Worm (Caenorhabditis elegans): ENCODE data around the gene rev-3.

rev-3 gene

DNA sequence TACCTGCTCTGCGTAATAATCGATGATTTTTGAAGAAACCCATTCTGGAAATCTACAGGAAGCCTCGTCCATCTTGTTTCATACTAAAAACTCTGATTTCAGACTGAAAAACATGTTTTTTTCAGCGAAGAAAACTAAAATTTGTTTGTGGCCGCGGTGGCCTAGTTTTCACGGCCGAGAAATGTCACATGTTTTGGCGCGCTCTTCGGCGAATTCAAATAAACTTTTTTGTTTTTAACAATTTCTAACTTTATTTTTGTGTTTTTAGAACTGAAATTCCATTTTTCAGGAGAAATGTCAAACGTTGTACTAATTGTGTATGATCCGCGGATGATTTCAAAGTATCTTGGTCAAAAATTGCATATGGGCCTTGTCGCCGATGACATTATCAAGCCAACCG, 12.5 kb upstream of the rev-3 start, which contains the start of the genes polq-1 and him-10:
Gene polq-1 (minus strand): TSS at position 190 of the 400 bp plus-strand sequence.
Gene him-10 (plus strand): TSS at position 290 of the 400 bp plus-strand sequence.
- no peak for TF ChIP-seq ceh-39 (tag; optimal IDR thresholded peaks at IDR 0.05)
- no peak for TF ChIP-seq tbx-8 (GFP tag; optimal IDR thresholded peaks at IDR 0.05)
- TF ChIP-seq unc-62 (GFP tag; optimal IDR thresholded peaks at IDR 0.05) = no peak
- TF ChIP-seq nhr-237 (tag; optimal IDR thresholded peaks at IDR 0.05) = no peak

- TF ChIP-seq ceh-43 (GFP tag; optimal IDR thresholded peaks at IDR 0.05) = no peak
- TF ChIP-seq ceh-39 (tag; optimal IDR thresholded peaks at IDR 0.05) = no peak
- no peak for TF ChIP-seq nhr-28 (tag; optimal IDR thresholded peaks at IDR 0.05)
- no peak for TF ChIP-seq ceh-83 (GFP tag; optimal IDR thresholded peaks at IDR 0.05)
Measured at ce11 chrIII:5798747-5799146, 8.3 kb upstream of the rev-3 start, which contains the start of gene ceh-10. Gene ceh-10, plus strand, starts transcription at chrIII:5799047.

DNA sequence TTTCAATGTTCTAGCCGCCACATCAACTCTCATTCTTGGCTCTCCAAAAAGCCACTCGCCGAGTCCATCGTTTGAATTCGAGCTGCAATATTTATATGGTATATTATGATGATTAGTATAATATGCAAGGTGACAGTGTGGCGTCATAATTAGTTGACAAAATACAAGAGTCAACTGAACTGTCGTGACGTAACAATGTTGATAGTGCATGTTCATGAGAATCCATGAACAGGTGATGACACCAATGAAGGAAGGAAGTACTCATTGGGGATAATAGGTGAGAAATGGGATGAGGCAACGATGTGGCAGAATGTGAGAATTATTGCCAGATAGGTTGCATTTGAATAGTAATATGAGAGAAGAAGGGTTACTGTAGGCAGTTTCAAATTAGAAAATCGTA, 4.5 kb upstream of the rev-3 start:
- TF ChIP-seq ces-1 (GFP tag; optimal IDR thresholded peaks at IDR 0.05) (no peak), zip-8 (tag; optimal IDR thresholded peaks at IDR 0.05) (peak; percentile 52), pha-4 (tag; optimal IDR thresholded peaks at IDR 0.05) (no peak), nhr-2 (tag; optimal IDR thresholded peaks at IDR 0.05) (peak; percentile 97)

DNA sequence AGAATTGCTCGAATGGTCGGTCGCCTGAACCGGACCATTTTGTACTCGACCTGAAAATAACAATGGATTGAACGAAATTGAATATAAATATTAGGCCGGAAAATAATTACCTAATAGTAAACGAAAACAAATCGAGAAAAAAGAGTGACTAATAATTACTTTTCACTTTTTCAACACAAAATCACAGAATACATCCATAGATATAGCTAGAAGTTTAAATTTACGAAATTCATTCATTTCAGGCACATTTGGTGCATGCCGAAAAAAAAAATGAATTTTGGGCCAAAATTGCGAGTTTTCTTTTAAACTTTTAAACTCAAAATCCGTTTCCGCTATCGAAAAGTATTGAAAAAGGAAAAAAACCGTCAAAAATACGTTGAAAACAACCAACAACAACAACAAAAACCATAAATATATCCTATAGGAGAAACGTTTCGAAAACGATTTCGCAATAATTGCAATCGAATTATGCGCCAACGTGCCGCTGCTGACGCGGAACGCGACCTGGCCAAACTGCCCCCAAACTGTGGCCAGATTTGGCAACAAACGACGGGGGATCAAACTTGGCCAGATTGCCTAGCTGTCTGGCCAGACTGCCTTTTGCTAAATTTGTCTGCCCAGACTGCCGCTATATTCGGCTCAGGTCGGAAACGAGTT, 5.0 kb downstream of the rev-3 start, which contains the start of gene Y37B11A.3:
Gene Y37B11A.3 (minus strand): TSS at position 51 of the 657 bp plus-strand sequence.
- no peak for TF ChIP-seq blmp-1 (tag; optimal IDR thresholded peaks at IDR 0.05)
- no peak for TF ChIP-seq elt-1 (tag; optimal IDR thresholded peaks at IDR 0.05; ENCODE audit: borderline replicate concordance, insufficient read depth)
- no peak for TF ChIP-seq nhr-2 (tag; optimal IDR thresholded peaks at IDR 0.05)
- peak; percentile 47 for TF ChIP-seq pha-4 (tag; optimal IDR thresholded peaks at IDR 0.05)
- no peak for TF ChIP-seq ceh-39 (tag; optimal IDR thresholded peaks at IDR 0.05)
- TF ChIP-seq flh-1 (GFP tag; optimal IDR thresholded peaks at IDR 0.05) = no peak
- TF ChIP-seq sem-2 (GFP tag; optimal IDR thresholded peaks at IDR 0.05) = no peak
- no peak for TF ChIP-seq bed-3 (GFP tag; optimal IDR thresholded peaks at IDR 0.05)
- TF ChIP-seq elt-3 (tag; optimal IDR thresholded peaks at IDR 0.05) = no peak
- no peak for TF ChIP-seq cnd-1 (tag; optimal IDR thresholded peaks at IDR 0.05)
- no peak for TF ChIP-seq tbx-8 (GFP tag; optimal IDR thresholded peaks at IDR 0.05)
- TF ChIP-seq lin-13 (tag; optimal IDR thresholded peaks at IDR 0.05) = peak; percentile 53
- TF ChIP-seq unc-62 (GFP tag; optimal IDR thresholded peaks at IDR 0.05) = no peak
- no peak for TF ChIP-seq sptf-1 (tag; optimal IDR thresholded peaks at IDR 0.05)
- TF ChIP-seq ces-1 (GFP tag; optimal IDR thresholded peaks at IDR 0.05) = peak; percentile 54
- no peak for TF ChIP-seq M03D4.4 (tag; optimal IDR thresholded peaks at IDR 0.05)
- peak; percentile 32 for TF ChIP-seq nhr-237 (tag; optimal IDR thresholded peaks at IDR 0.05)
- TF ChIP-seq nhr-28 (tag; optimal IDR thresholded peaks at IDR 0.05) = no peak
- TF ChIP-seq snpc-4 (tag; optimal IDR thresholded peaks at IDR 0.05) = no peak
- TF ChIP-seq drap-1 (GFP tag; optimal IDR thresholded peaks at IDR 0.05) = no peak
- TF ChIP-seq unc-120 (tag; optimal IDR thresholded peaks at IDR 0.05; ENCODE audit: poor library complexity, severe bottlenecking) = peak; percentile 99
- no peak for TF ChIP-seq nhr-76 (tag; optimal IDR thresholded peaks at IDR 0.05)
- TF ChIP-seq unc-39 (tag; optimal IDR thresholded peaks at IDR 0.05) = no peak
- TF ChIP-seq mep-1 (tag; optimal IDR thresholded peaks at IDR 0.05) = peak; percentile 17
- TF ChIP-seq lsy-2 (tag; optimal IDR thresholded peaks at IDR 0.05) = peak; percentile 38
- TF ChIP-seq ceh-43 (GFP tag; optimal IDR thresholded peaks at IDR 0.05) = no peak

- TF ChIP-seq ceh-43 (GFP tag; optimal IDR thresholded peaks at IDR 0.05) = no peak
- TF ChIP-seq zip-8 (tag; optimal IDR thresholded peaks at IDR 0.05) = no peak
- TF ChIP-seq ceh-39 (tag; optimal IDR thresholded peaks at IDR 0.05) = no peak
- no peak for TF ChIP-seq hlh-1 (tag; optimal IDR thresholded peaks at IDR 0.05)
- TF ChIP-seq nhr-76 (tag; optimal IDR thresholded peaks at IDR 0.05) = no peak
- TF ChIP-seq pha-4 (tag; optimal IDR thresholded peaks at IDR 0.05) = no peak
- TF ChIP-seq sptf-1 (tag; optimal IDR thresholded peaks at IDR 0.05) = no peak
- TF ChIP-seq sem-2 (GFP tag; optimal IDR thresholded peaks at IDR 0.05) = no peak
Measured at ce11 chrIII:5782080-5782479, 8.4 kb downstream of the rev-3 start.
